Worm (Caenorhabditis elegans) whole organism, L1 larva: ENCODE results near the gene fbxb-1.

ENCODE experiments used
- blmp-1 ChIP-seq: fragments of 150-350 bp; optimal IDR thresholded peaks from 2 replicates; lab custom pipeline; 2014; ENCODE audit warnings: missing biosample characterization, missing genetic modification characterization
- egl-27 ChIP-seq, 2 experiments: fragments of 150-350 bp in 1 of 2; sonication (generic microtip); optimal IDR thresholded peaks; 3 replicates each; lab custom pipeline; 2017 to 2018; ENCODE audit warnings: missing biosample characterization in 2 of 2, missing genetic modification characterization in 2 of 2, missing genetic modification reagents in 2 of 2
- nhr-20 ChIP-seq: sonication (generic microtip); optimal IDR thresholded peaks from 2 replicates; lab custom pipeline; 2016; ENCODE audit warnings: mild to moderate bottlenecking, missing genetic modification characterization, missing compliant biosample characterization
- nhr-71 ChIP-seq: sonication (generic microtip); optimal IDR thresholded peaks from 2 replicates; lab custom pipeline; 2016; ENCODE audit warnings: mild to moderate bottlenecking, missing genetic modification characterization, moderate library complexity, missing compliant biosample characterization
- pax-3 ChIP-seq: fragments of 200-800 bp; sonication (Bioruptor generic); optimal IDR thresholded peaks from 2 replicates; lab custom pipeline; 2018; ENCODE audit warnings: mild to moderate bottlenecking, missing genetic modification characterization, moderate library complexity, missing compliant biosample characterization
- snpc-4 ChIP-seq: fragments of 150-350 bp; optimal IDR thresholded peaks from 2 replicates; lab custom pipeline; 2014; ENCODE audit warnings: missing biosample characterization, missing genetic modification characterization
- ztf-4 ChIP-seq: fragments of 150-350 bp; optimal IDR thresholded peaks from 2 replicates; lab custom pipeline; 2014; ENCODE audit warnings: missing biosample characterization, missing genetic modification characterization

DNA sequence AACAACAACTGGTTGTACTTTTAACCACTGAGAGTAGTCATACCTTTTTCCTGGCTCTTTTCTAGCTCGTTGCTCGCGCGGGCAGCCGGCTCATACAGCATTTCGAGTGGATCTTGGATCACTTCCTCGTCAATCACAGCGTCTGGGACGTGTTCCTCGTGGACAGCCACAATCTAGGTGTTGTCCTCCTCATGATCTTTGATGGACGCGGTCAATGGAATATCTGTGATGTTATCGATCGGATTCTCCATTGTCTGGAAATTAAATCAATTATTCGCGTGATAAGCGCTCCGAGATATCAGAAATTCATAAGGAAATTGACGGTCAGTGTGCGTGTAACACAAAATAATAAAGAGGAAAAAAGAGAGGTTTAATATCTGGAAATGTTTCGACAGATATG is 39.7 kb downstream of the fbxb-1 start, which contains the start of gene F21D9.8:
- no peak for TF ChIP-seq nhr-71 (tag; lab: Kevin White, UChicago)
- TF ChIP-seq snpc-4 (tag; lab: Kevin White, UChicago), result no peak
- TF ChIP-seq pax-3, result no peak
- no peak for TF ChIP-seq nhr-20
- no peak for TF ChIP-seq egl-27 (tag; optimal IDR thresholded peaks at IDR 0.05; lab: Kevin White, UChicago)
- no peak for TF ChIP-seq ztf-4
- TF ChIP-seq blmp-1, result no peak
